Worm (Caenorhabditis elegans): ENCODE results near the gene zhp-4.

The zhp-4 gene

DNA sequence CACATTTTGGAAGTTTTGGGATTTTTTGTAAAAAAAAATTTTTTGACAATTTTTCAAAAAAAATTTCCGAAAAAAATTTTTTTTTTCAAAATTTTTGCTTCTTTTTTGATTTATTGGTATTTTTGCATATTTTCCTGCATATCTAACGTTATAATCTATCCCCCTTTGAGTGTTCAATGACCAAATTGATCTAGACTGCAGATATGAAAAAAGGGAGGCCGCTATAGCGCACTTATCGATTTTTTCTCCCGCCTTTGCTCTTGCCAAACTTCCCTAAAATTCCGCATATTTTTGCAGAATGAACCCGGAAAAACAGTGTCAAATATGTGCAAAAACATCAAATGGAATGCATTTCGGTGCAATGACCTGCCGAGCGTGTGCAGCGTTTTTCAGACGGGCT is 14.2 kb downstream of the zhp-4 start, which contains the start of gene nhr-145:
Gene nhr-145 (plus strand): TSS at position 298 of the 400 bp plus-strand sequence.
- TF ChIP-seq T07F8.4 (tag; optimal IDR thresholded peaks at IDR 0.05) (no peak), Y79H2A.3 (GFP tag; conservative IDR thresholded peaks at IDR 0.05) (no peak), sdz-38 (tag; optimal IDR thresholded peaks at IDR 0.05) (no peak), nhr-90 (tag; optimal IDR thresholded peaks at IDR 0.05) (no peak), F49E8.2 (tag; optimal IDR thresholded peaks at IDR 0.05; ENCODE audit: insufficient read depth) (no peak), T26A5.8 (tag; optimal IDR thresholded peaks at IDR 0.05) (no peak), madf-8 (GFP tag; conservative IDR thresholded peaks at IDR 0.05) (no peak), Y56A3A.18 (GFP tag; IDR thresholded peaks at IDR 0.05) (no peak), madf-6 (GFP tag; IDR thresholded peaks at IDR 0.05) (no peak), rec-8 (tag; optimal IDR thresholded peaks at IDR 0.05) (no peak), B0035.1 (tag; optimal IDR thresholded peaks at IDR 0.05) (no peak), somi-1 (GFP tag; optimal IDR thresholded peaks at IDR 0.05) (no peak), B0336.3 (GFP tag; IDR thresholded peaks at IDR 0.05) (no peak)

ce11 chrV:19083789-19084188 is 17.8 kb downstream of the zhp-4 start:
- TF ChIP-seq nhr-80 (tag; optimal IDR thresholded peaks at IDR 0.05) = peak; percentile 54
- TF ChIP-seq let-607 (tag; optimal IDR thresholded peaks at IDR 0.05) = no peak
- TF ChIP-seq rpc-1 (optimal IDR thresholded peaks at IDR 0.05) = peak; percentile 9
- peak; percentile 51 for TF ChIP-seq rpc-1 (tag; optimal IDR thresholded peaks at IDR 0.05)
- TF ChIP-seq tbx-9 (tag; optimal IDR thresholded peaks at IDR 0.05; ENCODE audit: borderline replicate concordance) = no peak
- peak; percentile 43 for TF ChIP-seq tbp1 (GFP tag; optimal IDR thresholded peaks at IDR 0.05)
- TF ChIP-seq K11D2.4 (GFP tag; IDR thresholded peaks at IDR 0.05) = no peak

DNA sequence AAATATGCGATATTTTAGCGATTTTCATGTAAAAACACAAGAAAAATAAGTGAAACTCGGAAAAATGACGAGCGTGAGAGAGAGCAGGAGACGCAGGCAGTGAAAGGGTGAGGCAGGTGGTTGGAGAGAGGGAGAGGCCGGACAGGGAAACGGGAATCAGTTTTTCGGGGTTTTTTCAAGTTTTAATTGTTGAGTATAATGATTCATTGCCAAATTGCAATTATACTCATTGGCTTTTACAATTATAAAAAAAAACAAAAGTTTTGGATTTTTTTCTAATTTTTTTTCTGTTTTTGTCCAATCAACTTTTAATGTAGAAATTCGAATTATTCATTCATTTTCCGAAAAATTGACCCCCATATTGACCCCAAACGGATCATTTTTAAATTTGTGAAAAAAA is 19.0 kb downstream of the zhp-4 start, which contains the start of gene nhr-95:
Gene nhr-95 (minus strand): TSS at position 101 of the 400 bp plus-strand sequence.
- TF ChIP-seq T07F8.4 (tag; optimal IDR thresholded peaks at IDR 0.05) = no peak
- no peak for TF ChIP-seq rpc-1 (optimal IDR thresholded peaks at IDR 0.05)
- TF ChIP-seq rpc-1 (tag; optimal IDR thresholded peaks at IDR 0.05) = peak; percentile 23

DNA sequence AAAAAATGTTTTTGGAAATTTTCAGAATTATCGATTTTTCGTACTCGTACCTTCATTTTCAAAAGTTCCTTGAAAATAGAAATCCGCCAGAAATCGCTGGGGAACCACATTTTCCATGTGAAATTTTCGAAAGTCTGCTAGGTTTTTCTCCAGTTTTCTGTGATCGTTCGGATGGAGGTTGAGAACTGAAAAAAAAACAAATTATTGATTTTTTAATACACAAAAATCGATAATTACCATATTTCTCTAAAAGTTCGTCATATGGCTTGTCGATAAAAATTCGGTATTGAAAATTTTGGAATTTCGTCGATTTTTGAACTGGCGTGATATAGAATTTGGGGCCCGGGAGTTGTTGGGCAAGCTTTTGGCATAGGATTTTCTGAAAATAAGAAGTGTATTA is 24.8 kb downstream of the zhp-4 start:
- TF ChIP-seq dpff-1 (tag; optimal IDR thresholded peaks at IDR 0.05) (no peak), F52B5.7 (tag; optimal IDR thresholded peaks at IDR 0.05) (no peak), ama-1 (optimal IDR thresholded peaks at IDR 0.05) (no peak), ama-1 (GFP tag; optimal IDR thresholded peaks at IDR 0.05) (no peak), lin-35 (GFP tag; optimal IDR thresholded peaks at IDR 0.05) (no peak)

ce11 chrV:19073169-19073568 is 28.4 kb downstream of the zhp-4 start:
- TF ChIP-seq somi-1 (GFP tag; optimal IDR thresholded peaks at IDR 0.05) (no peak), madf-3 (GFP tag; IDR thresholded peaks at IDR 0.05) (no peak), nhr-90 (tag; optimal IDR thresholded peaks at IDR 0.05) (no peak), gei-17 (GFP tag; optimal IDR thresholded peaks at IDR 0.05) (no peak), let-526 (GFP tag; IDR thresholded peaks at IDR 0.05) (no peak), ceh-40 (GFP tag; IDR thresholded peaks at IDR 0.05) (no peak), K12H6.12 (tag; optimal IDR thresholded peaks at IDR 0.05) (no peak), ekl-4 (GFP tag; IDR thresholded peaks at IDR 0.05) (no peak), madf-8 (GFP tag; conservative IDR thresholded peaks at IDR 0.05) (no peak), ceh-27 (GFP tag; optimal IDR thresholded peaks at IDR 0.05) (no peak), nfya-1 (tag; optimal IDR thresholded peaks at IDR 0.05; ENCODE audit: borderline replicate concordance, insufficient read depth) (no peak)

Data from whole organism, young adult.